Fruit fly (Drosophila melanogaster): Measurements from ENCODE around the gene Cph.

Cph gene

dm6 chrX:7290811-7291515 lies 153.4 kb downstream of the Cph start, which contains the start of gene unc-119 (continued):
- TF ChIP-seq CG11085 (GFP tag; IDR thresholded peaks at IDR 0.05) (no peak), CG14860 (GFP tag; IDR thresholded peaks at IDR 0.05; ENCODE audit: partially characterized antibody) (0 out of 3 replicates have a peak, but pooled peaks have one; percentile 36), CG7372 (GFP tag; IDR thresholded peaks at IDR 0.05) (no peak), dm (GFP tag; optimal IDR thresholded peaks at IDR 0.05) (peak; percentile 7), cas (GFP tag; IDR thresholded peaks at IDR 0.05) (no peak), Dek (tag; optimal IDR thresholded peaks at IDR 0.05) (no peak), Med (GFP tag) (peak; percentile 86), CG1792 (GFP tag; optimal IDR thresholded peaks at IDR 0.05) (no peak), Fer1 (GFP tag; optimal IDR thresholded peaks at IDR 0.05) (peak; percentile 15), row (GFP tag; IDR thresholded peaks at IDR 0.05) (0 out of 3 replicates have a peak, but pooled peaks have one; percentile 23), z (GFP tag; IDR thresholded peaks at IDR 0.05) (no peak), zfh1 (GFP tag; IDR thresholded peaks at IDR 0.05) (no peak), trh (GFP tag; optimal IDR thresholded peaks at IDR 0.05) (no peak), Taf1 (GFP tag; IDR thresholded peaks at IDR 0.05) (no peak), Elba2 (GFP tag; optimal IDR thresholded peaks at IDR 0.05) (no peak), CG12391 (tag; optimal IDR thresholded peaks at IDR 0.05) (peak; percentile 16), CG10366 (GFP tag; IDR thresholded peaks at IDR 0.05) (no peak), eve (GFP tag; optimal IDR thresholded peaks at IDR 0.05) (no peak), CkIIα-i1 (GFP tag; IDR thresholded peaks at IDR 0.05) (no peak), CG2202 (tag; optimal IDR thresholded peaks at IDR 0.05) (no peak), phol (tag; optimal IDR thresholded peaks at IDR 0.05) (peak; percentile 37), Stat92E (GFP tag; optimal IDR thresholded peaks at IDR 0.05) (no peak), CG12659 (GFP tag; optimal IDR thresholded peaks at IDR 0.05) (peak; percentile 69), CG7987 (GFP tag; optimal IDR thresholded peaks at IDR 0.05) (no peak), Doc3 (GFP tag; IDR thresholded peaks at IDR 0.05; ENCODE audit: partially characterized antibody) (peak; percentile 55; the same call in 2 of the 3 replicates), slbo (GFP tag; IDR thresholded peaks at IDR 0.05) (no peak), Rx (GFP tag; IDR thresholded peaks at IDR 0.05) (no peak), pita (GFP tag; optimal IDR thresholded peaks at IDR 0.05) (no peak), Max (GFP tag; optimal IDR thresholded peaks at IDR 0.05) (no peak), CG2129 (GFP tag; IDR thresholded peaks at IDR 0.05; ENCODE audit: partially characterized antibody) (no peak; the same call in none of the 2 replicates), CG17829 (tag; optimal IDR thresholded peaks at IDR 0.05) (no peak), CG7928 (GFP tag; optimal IDR thresholded peaks at IDR 0.05) (no peak), Hr3 (GFP tag; optimal IDR thresholded peaks at IDR 0.05) (no peak), lbe (GFP tag; optimal IDR thresholded peaks at IDR 0.05) (no peak), Ada2b (GFP tag; IDR thresholded peaks at IDR 0.05) (no peak), Neu2 (GFP tag; optimal IDR thresholded peaks at IDR 0.05; ENCODE audit: borderline replicate concordance) (no peak), CG8944 (GFP tag; optimal IDR thresholded peaks at IDR 0.05) (no peak), mld (GFP tag; IDR thresholded peaks at IDR 0.05; ENCODE audit: partially characterized antibody) (peak; percentile 49; the same call in 1 of the 3 replicates), Eip74EF (GFP tag; optimal IDR thresholded peaks at IDR 0.05) (no peak), CG9437 (GFP tag; optimal IDR thresholded peaks at IDR 0.05) (no peak), oc (tag; optimal IDR thresholded peaks at IDR 0.05) (peak; percentile 9), Blimp-1 (GFP tag; optimal IDR thresholded peaks at IDR 0.05) (no peak), YL-1 (GFP tag; optimal IDR thresholded peaks at IDR 0.05) (peak; percentile 14), Vsx1 (GFP tag; optimal IDR thresholded peaks at IDR 0.05) (no peak), wek (GFP tag; optimal IDR thresholded peaks at IDR 0.05) (no peak), C15 (GFP tag; IDR thresholded peaks at IDR 0.05) (no peak), CG3163 (GFP tag; optimal IDR thresholded peaks at IDR 0.05) (no peak), CG17359 (tag; optimal IDR thresholded peaks at IDR 0.05) (no peak), ab (GFP tag; optimal IDR thresholded peaks at IDR 0.05) (no peak)
